Fruit fly (Drosophila melanogaster) whole organism, embryonic: ENCODE results near the gene Seipin.
A peak's percentile ranks its signal among the peaks of the same experiment; 100 is the strongest.

Experiments used
- CG10543 ChIP-seq: fragments of 200-800 bp; sonication (Bioruptor generic); optimal IDR thresholded peaks from 3 replicates; lab custom pipeline; 2017; ENCODE audit warnings: missing biosample characterization, mild to moderate bottlenecking, missing genetic modification characterization, moderate library complexity
- CG12299 ChIP-seq: fragments of 200-800 bp; sonication (Bioruptor generic); optimal IDR thresholded peaks from 2 replicates; lab custom pipeline; 2018; ENCODE audit warnings: missing biosample characterization, mild to moderate bottlenecking, missing genetic modification characterization
- CG12769 ChIP-seq: fragments of 200-800 bp; sonication (Bioruptor generic); optimal IDR thresholded peaks from 2 replicates; lab custom pipeline; 2019; ENCODE audit warnings: missing biosample characterization, mild to moderate bottlenecking, missing genetic modification characterization, moderate library complexity
- CG13123 ChIP-seq: fragments of 200-800 bp; sonication (Bioruptor generic); optimal IDR thresholded peaks from 2 replicates; lab custom pipeline; 2016; ENCODE audit warnings: missing biosample characterization, missing genetic modification characterization
- CG13424 ChIP-seq: fragments of 200-800 bp; sonication (Bioruptor generic); optimal IDR thresholded peaks from 2 replicates; lab custom pipeline; 2019; ENCODE audit warnings: missing biosample characterization, mild to moderate bottlenecking, missing genetic modification characterization, moderate library complexity
- CG17385 ChIP-seq: fragments of 200-800 bp; sonication (Bioruptor generic); optimal IDR thresholded peaks from 3 replicates; lab custom pipeline; 2018; ENCODE audit warnings: missing biosample characterization, mild to moderate bottlenecking, missing genetic modification characterization
- CG1792 ChIP-seq: fragments of 200-800 bp; sonication (Bioruptor generic); optimal IDR thresholded peaks from 2 replicates; lab custom pipeline; 2016; ENCODE audit warnings: missing biosample characterization, missing genetic modification characterization
- CG33557 ChIP-seq: fragments of 200-800 bp; sonication (Bioruptor generic); optimal IDR thresholded peaks from 2 replicates; lab custom pipeline; 2019; ENCODE audit warnings: missing biosample characterization, mild to moderate bottlenecking, missing genetic modification characterization, moderate library complexity
- CG4282 ChIP-seq: fragments of 200-800 bp; sonication (Bioruptor generic); optimal IDR thresholded peaks from 2 replicates; lab custom pipeline; 2016; ENCODE audit warnings: missing biosample characterization, missing genetic modification characterization
- CG4404 ChIP-seq: fragments of 200-800 bp; sonication (Bioruptor generic); IDR thresholded peaks from 2 replicates; pipeline ENCODE4 v1.3.6; 2022; ENCODE audit warnings: missing biosample characterization, missing genetic modification characterization
- CG4617 ChIP-seq: fragments of 200-800 bp; sonication (Bioruptor generic); optimal IDR thresholded peaks from 3 replicates; lab custom pipeline; 2016; ENCODE audit warnings: missing biosample characterization, missing genetic modification characterization, borderline replicate concordance
- CG4707 ChIP-seq: fragments of 200-800 bp; sonication (Bioruptor generic); optimal IDR thresholded peaks from 2 replicates; lab custom pipeline; 2018; ENCODE audit warnings: missing biosample characterization, mild to moderate bottlenecking, missing genetic modification characterization, moderate library complexity
- CG4854 ChIP-seq: fragments of 200-800 bp; sonication (Bioruptor generic); optimal IDR thresholded peaks from 2 replicates; lab custom pipeline; 2016; ENCODE audit warnings: missing biosample characterization, missing genetic modification characterization, inconsistent platforms
- CG6254 ChIP-seq: fragments of 200-800 bp; sonication (Bioruptor generic); optimal IDR thresholded peaks from 3 replicates; lab custom pipeline; 2017; ENCODE audit warnings: mild to moderate bottlenecking, missing biosample characterization, missing genetic modification reagents, missing genetic modification characterization
- CG8478 ChIP-seq: fragments of >200 bp; optimal IDR thresholded peaks from 2 replicates; lab custom pipeline; 2018
- CG8765 ChIP-seq: fragments of 200-800 bp; sonication (Bioruptor generic); IDR thresholded peaks from 2 replicates; pipeline ENCODE4 v1.3.6; 2022; ENCODE audit warnings: missing biosample characterization, missing genetic modification characterization
- CrebB ChIP-seq: fragments of 200-800 bp; sonication (Bioruptor generic); optimal IDR thresholded peaks from 3 replicates; lab custom pipeline; 2018; ENCODE audit warnings: missing biosample characterization, mild to moderate bottlenecking, missing genetic modification characterization
- Drgx ChIP-seq: fragments of 200-800 bp; sonication (Bioruptor generic); IDR thresholded peaks from 2 replicates; pipeline ENCODE4 v1.3.6; 2022; ENCODE audit warnings: missing biosample characterization, missing genetic modification characterization
- ERR ChIP-seq: fragments of 200-800 bp; sonication (Bioruptor generic); optimal IDR thresholded peaks from 2 replicates; lab custom pipeline; 2016; ENCODE audit warnings: missing biosample characterization, missing genetic modification characterization
- H15 ChIP-seq: fragments of 200-800 bp; sonication (Bioruptor generic); IDR thresholded peaks from 3 replicates; pipeline ENCODE4 v1.3.6; 2022; ENCODE audit warnings: missing biosample characterization, missing genetic modification characterization
- HLH4C ChIP-seq: fragments of 200-800 bp; sonication (Bioruptor generic); IDR thresholded peaks from 3 replicates; pipeline ENCODE4 v1.3.6; 2022; ENCODE audit warnings: missing biosample characterization, missing genetic modification characterization; ENCODE audit not compliant: partially characterized antibody
- Hmx ChIP-seq: fragments of 200-800 bp; sonication (Bioruptor generic); optimal IDR thresholded peaks from 2 replicates; lab custom pipeline; 2016; ENCODE audit warnings: missing biosample characterization, missing genetic modification characterization
- Hr51 ChIP-seq, 2 experiments: fragments of 200-800 bp; sonication (Bioruptor generic); optimal IDR thresholded peaks; 2 replicates in 1 of 2; 3 replicates in 1 of 2; lab custom pipeline; 2016 to 2018; ENCODE audit warnings: missing biosample characterization in 2 of 2, missing genetic modification characterization in 2 of 2, mild to moderate bottlenecking in 1 of 2, moderate library complexity in 1 of 2
- Nf-YA ChIP-seq: fragments of 200-800 bp; sonication (Bioruptor generic); IDR thresholded peaks from 2 replicates; pipeline ENCODE4 v1.3.6; 2022; ENCODE audit warnings: missing biosample characterization, missing genetic modification characterization
- Pdp1 ChIP-seq, 2 experiments: fragments of 200-800 bp; sonication (Bioruptor generic); optimal IDR thresholded peaks; 3 replicates each; lab custom pipeline; 2016; ENCODE audit warnings: missing biosample characterization in 2 of 2, missing genetic modification characterization in 2 of 2, mild to moderate bottlenecking in 1 of 2, moderate library complexity in 1 of 2
- Six4 ChIP-seq: fragments of 200-800 bp; sonication (Bioruptor generic); optimal IDR thresholded peaks from 2 replicates; lab custom pipeline; 2016; ENCODE audit warnings: missing biosample characterization, missing genetic modification characterization
- Taf1 ChIP-seq: fragments of 200-800 bp; sonication (Bioruptor generic); IDR thresholded peaks from 2 replicates; pipeline ENCODE4 v1.3.6; 2022; ENCODE audit warnings: missing biosample characterization, missing genetic modification characterization
- abd-A ChIP-seq: fragments of 200-800 bp; sonication (Bioruptor generic); optimal IDR thresholded peaks from 3 replicates; lab custom pipeline; 2019; ENCODE audit warnings: missing biosample characterization, mild to moderate bottlenecking, missing genetic modification characterization, moderate library complexity
- bsh ChIP-seq, 2 experiments: fragments of 200-800 bp; sonication (Bioruptor generic); optimal IDR thresholded peaks; 2 replicates each; lab custom pipeline; 2017 to 2018; ENCODE audit warnings: mild to moderate bottlenecking in 2 of 2, missing biosample characterization in 2 of 2, missing genetic modification characterization in 2 of 2, moderate library complexity in 1 of 2
- caup ChIP-seq: fragments of 200-800 bp; sonication (Bioruptor generic); optimal IDR thresholded peaks from 3 replicates; lab custom pipeline; 2017; ENCODE audit warnings: missing biosample characterization, mild to moderate bottlenecking, missing genetic modification characterization, moderate library complexity; ENCODE audit not compliant: severe bottlenecking
- disco-r ChIP-seq: fragments of 200-800 bp; sonication (Bioruptor generic); optimal IDR thresholded peaks from 2 replicates; lab custom pipeline; 2016; ENCODE audit warnings: missing biosample characterization, missing genetic modification characterization
- dpn ChIP-seq, 2 experiments: fragments of 200-800 bp; sonication (Bioruptor generic); optimal IDR thresholded peaks; 3 replicates each; lab custom pipeline; 2016; ENCODE audit warnings: missing biosample characterization in 2 of 2, missing genetic modification characterization in 2 of 2
- exex ChIP-seq: fragments of 200-800 bp; sonication (Bioruptor generic); optimal IDR thresholded peaks from 4 replicates; lab custom pipeline; 2018; ENCODE audit warnings: missing biosample characterization, mild to moderate bottlenecking, missing genetic modification characterization, moderate library complexity
- fd64A ChIP-seq: fragments of 200-800 bp; sonication (Bioruptor generic); optimal IDR thresholded peaks from 3 replicates; lab custom pipeline; 2018; ENCODE audit warnings: missing biosample characterization, mild to moderate bottlenecking, missing genetic modification characterization
- gem ChIP-seq: fragments of 200-800 bp; sonication (Bioruptor generic); optimal IDR thresholded peaks from 2 replicates; lab custom pipeline; 2019; ENCODE audit warnings: missing biosample characterization, mild to moderate bottlenecking, missing genetic modification characterization, moderate library complexity
- grn ChIP-seq: fragments of 200-800 bp; sonication (Bioruptor generic); optimal IDR thresholded peaks from 3 replicates; lab custom pipeline; 2017; ENCODE audit warnings: missing biosample characterization, missing genetic modification characterization
- gsb ChIP-seq: fragments of 200-800 bp; sonication (Bioruptor generic); IDR thresholded peaks from 2 replicates; pipeline ENCODE4 v1.3.6; 2022; ENCODE audit warnings: missing biosample characterization, missing genetic modification characterization
- lab ChIP-seq: fragments of 200-800 bp; sonication (Bioruptor generic); optimal IDR thresholded peaks from 3 replicates; lab custom pipeline; 2017; ENCODE audit warnings: missing biosample characterization, missing genetic modification characterization, mild to moderate bottlenecking, moderate library complexity, missing genetic modification reagents
- lilli ChIP-seq: fragments of 200-800 bp; sonication (Bioruptor generic); optimal IDR thresholded peaks from 3 replicates; lab custom pipeline; 2016; ENCODE audit warnings: missing biosample characterization, missing genetic modification characterization
- pho ChIP-seq: fragments of 200-800 bp; sonication (Bioruptor generic); optimal IDR thresholded peaks from 2 replicates; lab custom pipeline; 2016; ENCODE audit warnings: missing biosample characterization, missing genetic modification characterization
- rib ChIP-seq: fragments of 200-800 bp; sonication (Bioruptor generic); IDR thresholded peaks from 2 replicates; pipeline ENCODE4 v1.3.6; 2022; ENCODE audit warnings: missing biosample characterization, missing genetic modification characterization
- run ChIP-seq: fragments of 200-800 bp; sonication (Bioruptor generic); optimal IDR thresholded peaks from 3 replicates; lab custom pipeline; 2018; ENCODE audit warnings: missing biosample characterization, mild to moderate bottlenecking, missing genetic modification characterization
- sens ChIP-seq: fragments of 200-800 bp; sonication (Bioruptor generic); peaks from one replicate; lab custom pipeline; 2016; ENCODE audit warnings: missing biosample characterization, missing genetic modification characterization
- sug ChIP-seq: fragments of 200-800 bp; optimal IDR thresholded peaks from 2 replicates; lab custom pipeline; 2019; ENCODE audit warnings: missing biosample characterization, mild to moderate bottlenecking, missing genetic modification characterization, moderate library complexity
- tna ChIP-seq: fragments of 200-800 bp; sonication (Bioruptor generic); IDR thresholded peaks from 2 replicates; pipeline ENCODE4 v1.3.6; 2022; ENCODE audit warnings: missing biosample characterization, missing genetic modification characterization; ENCODE audit not compliant: partially characterized antibody
- tup ChIP-seq: fragments of 200-800 bp; sonication (Bioruptor generic); optimal IDR thresholded peaks from 2 replicates; lab custom pipeline; 2016; ENCODE audit warnings: missing biosample characterization, mild to moderate bottlenecking, missing genetic modification characterization, moderate library complexity
- vvl ChIP-seq: fragments of 200-800 bp; sonication (Bioruptor generic); IDR thresholded peaks from 2 replicates; pipeline ENCODE4 v1.3.6; 2022; ENCODE audit warnings: missing biosample characterization, missing genetic modification characterization

The Seipin gene

DNA sequence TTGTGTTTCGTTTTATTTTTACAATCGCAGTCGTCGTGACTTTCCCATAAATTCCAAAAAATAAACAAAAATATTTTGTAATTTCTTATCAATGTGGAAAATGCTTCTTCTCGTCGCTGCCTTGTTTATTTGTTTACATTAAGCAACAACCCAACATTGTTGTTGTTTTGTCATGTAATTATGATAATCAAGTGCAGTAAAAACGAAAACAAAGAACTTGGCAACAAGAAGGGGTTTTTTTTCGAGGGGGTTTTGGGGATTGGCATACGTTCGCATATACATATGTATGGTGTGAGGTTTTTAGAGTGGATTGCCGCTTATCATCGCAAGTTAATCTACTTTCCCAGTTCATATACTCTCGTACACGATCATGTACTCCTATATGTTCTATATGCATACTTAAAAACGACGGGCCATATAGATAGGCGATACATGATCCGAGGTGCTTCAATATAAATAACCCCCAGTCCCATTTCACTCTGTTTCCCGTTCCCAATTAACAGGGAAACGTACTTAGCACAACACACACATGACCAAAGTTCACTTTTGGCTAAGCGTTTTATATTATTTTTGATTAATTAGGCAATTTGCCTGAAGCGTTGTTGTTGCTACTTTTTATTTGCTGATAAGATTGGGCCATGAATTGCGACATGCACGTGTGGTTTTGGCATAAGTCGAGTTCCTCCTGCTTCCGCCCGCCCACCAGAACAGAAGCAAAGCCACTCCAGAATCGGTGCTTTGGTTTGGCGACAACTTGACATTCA, 34.1 kb downstream of the Seipin start (continued):
- TF ChIP-seq CG1792 (GFP tag; lab: Kevin White, UChicago) (no peak), sens (peak; percentile 82), CG10543 (GFP tag; lab: Kevin White, UChicago) (peak; percentile 16), ERR (GFP tag; lab: Kevin White, UChicago) (no peak), CG13123 (no peak), run (tag; lab: Kevin White, UChicago) (peak; percentile 15), CG6254 (GFP tag; lab: Kevin White, UChicago) (peak; percentile 8), CG17385 (GFP tag; lab: Kevin White, UChicago) (peak; percentile 70), vvl (GFP tag; lab: Robert Waterston, UW) (peak; percentile 40; the same call in 1 of the 2 replicates), CG4707 (GFP tag; lab: Kevin White, UChicago) (peak; percentile 27), H15 (GFP tag; lab: Robert Waterston, UW) (no peak), CG12769 (tag; lab: Kevin White, UChicago) (peak; percentile 0), gsb (GFP tag; lab: Robert Waterston, UW) (no peak), CG13424 (peak; percentile 15), exex (peak; percentile 94), Pdp1 (GFP tag; optimal IDR thresholded peaks at IDR 0.05; lab: Kevin White, UChicago) (peak in 1 of 2 experiments; percentile 64), CG33557 (GFP tag; lab: Kevin White, UChicago) (no peak), CG8478 (lab: Kevin White, UChicago) (no peak), abd-A (tag; lab: Kevin White, UChicago) (no peak), HLH4C (GFP tag; lab: Robert Waterston, UW) (no peak), Taf1 (GFP tag; lab: Robert Waterston, UW) (no peak), Nf-YA (GFP tag; lab: Robert Waterston, UW) (no peak), sug (tag; lab: Kevin White, UChicago) (peak; percentile 58), CG12299 (tag; lab: Kevin White, UChicago) (peak; percentile 12), disco-r (GFP tag; lab: Kevin White, UChicago) (no peak), Drgx (GFP tag; lab: Robert Waterston, UW) (no peak), Hr51 (GFP tag; optimal IDR thresholded peaks at IDR 0.05; lab: Kevin White, UChicago) (no peak), gem (tag; lab: Kevin White, UChicago) (peak; percentile 27)

dm6 chrX:2655479-2655878, 35.9 kb downstream of the Seipin start:
- TF ChIP-seq CG8765 (GFP tag; lab: Robert Waterston, UW): no peak
- TF ChIP-seq rib (GFP tag; lab: Robert Waterston, UW): no peak
- TF ChIP-seq dpn (GFP tag; optimal IDR thresholded peaks at IDR 0.05; lab: Kevin White, UChicago): no peak
- no peak for TF ChIP-seq bsh (GFP tag; optimal IDR thresholded peaks at IDR 0.05; lab: Kevin White, UChicago)
- no peak for TF ChIP-seq Six4 (GFP tag; lab: Kevin White, UChicago)
- TF ChIP-seq tna: no peak
- TF ChIP-seq lilli (GFP tag; lab: Kevin White, UChicago): no peak
- TF ChIP-seq CG4854: no peak
- TF ChIP-seq Hmx (GFP tag; lab: Kevin White, UChicago): no peak
- no peak for TF ChIP-seq CG4617 (GFP tag; lab: Kevin White, UChicago)
- peak; percentile 69 for TF ChIP-seq grn (GFP tag; lab: Kevin White, UChicago)
- TF ChIP-seq CG4282 (GFP tag; lab: Kevin White, UChicago): no peak
- TF ChIP-seq tup: no peak
- no peak for TF ChIP-seq caup (GFP tag; lab: Kevin White, UChicago)
- peak; percentile 33 for TF ChIP-seq exex
- no peak for TF ChIP-seq CG4404 (GFP tag; lab: Robert Waterston, UW)
- peak; percentile 35 for TF ChIP-seq lab (GFP tag; lab: Kevin White, UChicago)
- no peak for TF ChIP-seq pho
- TF ChIP-seq CrebB (tag; lab: Kevin White, UChicago): no peak
- TF ChIP-seq gem (tag; lab: Kevin White, UChicago): peak; percentile 31
- TF ChIP-seq fd64A (GFP tag; lab: Kevin White, UChicago): no peak
- TF ChIP-seq, all 482 proteins: peak for 4
